Worm (Caenorhabditis elegans): ENCODE measurements around the gene F42G2.5.

The F42G2.5 gene

ce11 chrII:2440312-2440711 is 22.5 kb upstream of the F42G2.5 start:
- peak; percentile 51 for TF ChIP-seq hmg-1.2 (GFP tag; IDR thresholded peaks at IDR 0.05)
- no peak for TF ChIP-seq K12H6.12 (tag; optimal IDR thresholded peaks at IDR 0.05)

DNA sequence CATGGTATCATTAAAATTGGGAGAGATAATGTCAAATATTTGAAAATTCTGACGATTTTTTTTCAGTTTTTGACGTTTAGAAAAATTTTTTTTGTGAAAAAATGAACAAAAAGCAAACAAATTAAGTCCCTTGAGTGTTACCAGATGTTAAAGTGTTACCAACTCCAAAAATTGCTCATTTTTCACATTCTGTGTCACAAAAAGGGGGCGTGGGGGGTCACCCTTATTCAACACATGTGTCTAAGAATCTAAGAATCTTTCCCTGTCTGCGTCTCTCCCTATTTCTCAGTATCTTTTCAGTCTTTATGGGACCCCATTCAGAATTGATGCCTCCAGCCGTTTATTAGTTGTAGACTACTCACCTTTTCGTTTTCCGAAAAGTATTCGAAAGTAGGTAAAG is 21.2 kb upstream of the F42G2.5 start:
- no peak for TF ChIP-seq egrh-3 (GFP tag; IDR thresholded peaks at IDR 0.05)

DNA sequence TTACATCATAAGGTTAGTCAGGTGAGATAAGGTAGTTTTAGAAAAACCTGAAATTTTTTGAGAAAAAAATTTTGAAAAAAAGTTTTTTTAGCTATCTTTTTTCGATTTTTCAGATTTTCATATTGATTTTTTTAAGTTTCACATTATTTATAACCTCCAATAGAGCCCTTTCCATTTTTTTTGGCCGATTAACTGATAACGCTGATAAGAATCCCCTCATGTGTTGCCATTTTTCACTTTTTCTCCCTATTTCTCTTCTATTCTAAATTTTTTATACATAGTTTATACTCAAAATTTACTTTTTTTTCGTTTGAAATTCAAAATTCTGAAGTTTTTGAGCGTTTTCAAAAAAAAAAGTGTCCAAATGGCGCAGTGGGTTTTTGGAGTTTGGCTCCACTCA is 20.4 kb upstream of the F42G2.5 start:
- no peak for TF ChIP-seq somi-1 (GFP tag; optimal IDR thresholded peaks at IDR 0.05)
- no peak for TF ChIP-seq F23B12.7 (tag; optimal IDR thresholded peaks at IDR 0.05; ENCODE audit: insufficient read depth)
- no peak for TF ChIP-seq hmg-20 (GFP tag; IDR thresholded peaks at IDR 0.05)
- TF ChIP-seq ceh-100 (GFP tag; IDR thresholded peaks at IDR 0.05): no peak
- no peak for TF ChIP-seq lin-40 (tag; optimal IDR thresholded peaks at IDR 0.05)
- TF ChIP-seq B0019.2 (GFP tag; conservative IDR thresholded peaks at IDR 0.05): no peak
- no peak for TF ChIP-seq akir-1 (GFP tag; optimal IDR thresholded peaks at IDR 0.05)
- TF ChIP-seq let-526 (GFP tag; IDR thresholded peaks at IDR 0.05): no peak
- no peak for TF ChIP-seq madf-3 (GFP tag; IDR thresholded peaks at IDR 0.05)

- TF ChIP-seq hmg-1.2 (GFP tag; IDR thresholded peaks at IDR 0.05): peak; percentile 85
- TF ChIP-seq pbrm-1 (GFP tag; IDR thresholded peaks at IDR 0.05): no peak
- TF ChIP-seq egl-18 (GFP tag; IDR thresholded peaks at IDR 0.05): no peak
These were observed 19.0 kb upstream of the F42G2.5 start for ce11 chrII:2436757-2437156.

DNA sequence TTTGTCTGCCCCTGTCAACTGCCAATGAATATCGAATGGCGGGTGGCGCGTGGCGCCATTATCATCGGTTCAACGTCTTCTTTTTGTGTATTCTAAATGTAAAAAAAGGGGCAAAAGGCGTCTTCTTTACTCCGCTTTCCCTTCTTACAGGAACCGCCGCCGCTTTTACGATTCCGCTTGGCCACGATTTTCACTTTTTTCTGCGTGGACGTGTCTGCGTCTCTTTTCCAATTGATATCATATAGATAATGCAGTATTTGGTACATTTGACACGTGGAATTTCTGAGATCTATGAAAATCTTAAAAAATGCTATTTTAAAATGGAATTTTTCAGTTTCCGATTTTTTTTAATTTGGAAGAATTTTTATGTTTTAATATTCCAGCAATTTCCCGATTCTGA is 17.8 kb upstream of the F42G2.5 start:
- TF ChIP-seq Y53G8AR.9 (GFP tag; conservative IDR thresholded peaks at IDR 0.05) (no peak), egrh-3 (GFP tag; IDR thresholded peaks at IDR 0.05) (no peak), lsy-27 (tag; optimal IDR thresholded peaks at IDR 0.05; ENCODE audit: borderline replicate concordance, insufficient read depth) (no peak), lag-1 (GFP tag; IDR thresholded peaks at IDR 0.05) (no peak), bed-1 (GFP tag; IDR thresholded peaks at IDR 0.05) (no peak), ZK185.1 (tag; optimal IDR thresholded peaks at IDR 0.05; ENCODE audit: poor library complexity, severe bottlenecking) (no peak), nfya-1 (tag; optimal IDR thresholded peaks at IDR 0.05; ENCODE audit: borderline replicate concordance, insufficient read depth) (no peak), F22D6.2 (tag; optimal IDR thresholded peaks at IDR 0.05) (no peak), ztf-28 (GFP tag; IDR thresholded peaks at IDR 0.05) (no peak), rec-8 (tag; optimal IDR thresholded peaks at IDR 0.05) (no peak), nhr-90 (tag; optimal IDR thresholded peaks at IDR 0.05) (no peak), lin-26 (GFP tag; IDR thresholded peaks at IDR 0.05) (no peak), fkh-3 (tag; optimal IDR thresholded peaks at IDR 0.05) (no peak), nhr-179 (tag; optimal IDR thresholded peaks at IDR 0.05) (no peak), lsl-1 (GFP tag; optimal IDR thresholded peaks at IDR 0.05) (no peak), Y67H2A.10 (GFP tag; conservative IDR thresholded peaks at IDR 0.05) (no peak), chd-7 (tag; optimal IDR thresholded peaks at IDR 0.05) (no peak), ztf-25 (GFP tag; IDR thresholded peaks at IDR 0.05) (no peak)

- no peak for TF ChIP-seq F57C9.4 (tag; optimal IDR thresholded peaks at IDR 0.05)
- TF ChIP-seq lin-40 (tag; optimal IDR thresholded peaks at IDR 0.05): no peak
- no peak for TF ChIP-seq athp-1 (tag; optimal IDR thresholded peaks at IDR 0.05)
- TF ChIP-seq F37B4.10 (GFP tag; IDR thresholded peaks at IDR 0.05): no peak
- TF ChIP-seq ztf-26 (tag; optimal IDR thresholded peaks at IDR 0.05): no peak
- TF ChIP-seq attf-3 (GFP tag; conservative IDR thresholded peaks at IDR 0.05): no peak
- no peak for TF ChIP-seq attf-5 (GFP tag; optimal IDR thresholded peaks at IDR 0.05)
- TF ChIP-seq nhr-80 (tag; optimal IDR thresholded peaks at IDR 0.05): no peak
These were observed 14.2 kb upstream of the F42G2.5 start, which contains the start of gene ceh-86 for ce11 chrII:2431972-2432371. Gene ceh-86 (minus strand): TSS chrII:2432072.
